Worm (Caenorhabditis elegans): ENCODE results near the gene srxa-4.

ce11 chrV:7400095-7400494 is 20.2 kb upstream of the srxa-4 start, which contains the start of gene cnc-9:
- TF ChIP-seq klf-2 (GFP tag; conservative IDR thresholded peaks at IDR 0.05): no peak
- no peak for TF ChIP-seq flt-1 (GFP tag; IDR thresholded peaks at IDR 0.05)

Measured in whole organism, midembryonic.